Fruit fly (Drosophila melanogaster) whole organism, embryonic: Measurements from ENCODE around the gene CG42852.

Experiments used
- CG10147 ChIP-seq: fragments of 200-800 bp; sonication (Bioruptor generic); optimal IDR thresholded peaks from 2 replicates; lab custom pipeline; 2019; ENCODE audit warnings: missing biosample characterization, mild to moderate bottlenecking, missing genetic modification characterization, moderate library complexity
- CG10979 ChIP-seq: fragments of 200-800 bp; sonication (Bioruptor generic); optimal IDR thresholded peaks from 2 replicates; lab custom pipeline; 2018; ENCODE audit warnings: missing biosample characterization, mild to moderate bottlenecking, missing genetic modification characterization, moderate library complexity
- CG11398 ChIP-seq: fragments of 200-800 bp; sonication (Bioruptor generic); optimal IDR thresholded peaks from 2 replicates; lab custom pipeline; 2016; ENCODE audit warnings: missing biosample characterization, missing genetic modification characterization
- CG11560 ChIP-seq: fragments of 200-800 bp; sonication (Bioruptor generic); IDR thresholded peaks from 3 replicates; pipeline ENCODE4 v1.3.6; 2022; ENCODE audit warnings: missing biosample characterization, missing genetic modification characterization
- CG12071 ChIP-seq: fragments of 200-800 bp; sonication (Bioruptor generic); optimal IDR thresholded peaks from 3 replicates; lab custom pipeline; 2018; ENCODE audit warnings: missing biosample characterization, mild to moderate bottlenecking, missing genetic modification characterization
- CG12104 ChIP-seq: fragments of 200-800 bp; sonication (Bioruptor generic); optimal IDR thresholded peaks from 3 replicates; lab custom pipeline; 2016; ENCODE audit warnings: missing biosample characterization, missing genetic modification characterization
- CG12659 ChIP-seq: fragments of 200-800 bp; sonication (Bioruptor generic); optimal IDR thresholded peaks from 3 replicates; lab custom pipeline; 2017; ENCODE audit warnings: mild to moderate bottlenecking, missing biosample characterization, missing genetic modification reagents, missing genetic modification characterization
- CG13894 ChIP-seq: fragments of 200-800 bp; sonication (Bioruptor generic); optimal IDR thresholded peaks from 3 replicates; lab custom pipeline; 2018; ENCODE audit warnings: missing biosample characterization, mild to moderate bottlenecking, missing genetic modification characterization, moderate library complexity
- CG14441 ChIP-seq: fragments of 200-800 bp; sonication (Bioruptor generic); IDR thresholded peaks from 2 replicates; pipeline ENCODE4 v1.3.6; 2022; ENCODE audit warnings: missing biosample characterization, missing genetic modification characterization
- CG17186 ChIP-seq: fragments of 200-800 bp; sonication (Bioruptor generic); optimal IDR thresholded peaks from 3 replicates; lab custom pipeline; 2017; ENCODE audit warnings: missing biosample characterization, missing genetic modification reagents, missing genetic modification characterization
- CG17328 ChIP-seq: fragments of 200-800 bp; sonication (Bioruptor generic); IDR thresholded peaks from 2 replicates; pipeline ENCODE4 v1.3.6; 2022; ENCODE audit warnings: missing biosample characterization, missing genetic modification characterization
- CG1832 ChIP-seq: fragments of 200-800 bp; sonication (Bioruptor generic); optimal IDR thresholded peaks from 2 replicates; lab custom pipeline; 2017; ENCODE audit warnings: missing biosample characterization, mild to moderate bottlenecking, missing genetic modification characterization, inconsistent platforms
- CG2116 ChIP-seq: fragments of 200-800 bp; sonication (Bioruptor generic); optimal IDR thresholded peaks from 3 replicates; lab custom pipeline; 2018; ENCODE audit warnings: missing biosample characterization, mild to moderate bottlenecking, missing genetic modification characterization
- CG2678 ChIP-seq: fragments of 200-800 bp; sonication (Bioruptor generic); optimal IDR thresholded peaks from 3 replicates; lab custom pipeline; 2019; ENCODE audit warnings: missing biosample characterization, mild to moderate bottlenecking, missing genetic modification characterization, moderate library complexity
- CG34422 ChIP-seq: fragments of 200-800 bp; sonication (Bioruptor generic); IDR thresholded peaks from 3 replicates; pipeline ENCODE4 v1.3.6; 2022; ENCODE audit warnings: missing biosample characterization, missing genetic modification characterization
- CG3847 ChIP-seq: fragments of 200-800 bp; sonication (Bioruptor generic); IDR thresholded peaks from 2 replicates; pipeline ENCODE4 v1.3.6; 2022; ENCODE audit warnings: missing biosample characterization, missing genetic modification characterization
- CG4360 ChIP-seq: fragments of 200-800 bp; sonication (Bioruptor generic); IDR thresholded peaks from 2 replicates; pipeline ENCODE4 v1.3.6; 2022; ENCODE audit warnings: missing biosample characterization, missing genetic modification characterization
- CG6689 ChIP-seq: fragments of 200-800 bp; sonication (Bioruptor generic); IDR thresholded peaks from 2 replicates; pipeline ENCODE4 v1.3.6; 2022; ENCODE audit warnings: missing biosample characterization, missing genetic modification characterization
- CG8478 ChIP-seq: fragments of >200 bp; optimal IDR thresholded peaks from 2 replicates; lab custom pipeline; 2018
- CG9437 ChIP-seq: fragments of 200-800 bp; sonication (Bioruptor generic); optimal IDR thresholded peaks from 2 replicates; lab custom pipeline; 2018; ENCODE audit warnings: missing biosample characterization, mild to moderate bottlenecking, missing genetic modification characterization
- CG9609 ChIP-seq: fragments of 200-800 bp; sonication (Bioruptor generic); optimal IDR thresholded peaks from 3 replicates; lab custom pipeline; 2016; ENCODE audit warnings: missing biosample characterization, missing genetic modification characterization
- Doc2 ChIP-seq: fragments of 200-800 bp; sonication (Bioruptor generic); IDR thresholded peaks from 2 replicates; pipeline ENCODE4 v1.3.6; 2022; ENCODE audit warnings: missing biosample characterization, missing genetic modification characterization
- E2f2 ChIP-seq: fragments of 200-800 bp; sonication (Bioruptor generic); IDR thresholded peaks from 2 replicates; pipeline ENCODE4 v1.3.6; 2022; ENCODE audit warnings: missing biosample characterization, missing genetic modification characterization
- Gsc ChIP-seq: fragments of 200-800 bp; sonication (Bioruptor generic); IDR thresholded peaks from 2 replicates; pipeline ENCODE4 v1.3.6; 2022; ENCODE audit warnings: missing biosample characterization, missing genetic modification characterization
- Hr51 ChIP-seq, 2 experiments: fragments of 200-800 bp; sonication (Bioruptor generic); optimal IDR thresholded peaks; 2 replicates in 1 of 2; 3 replicates in 1 of 2; lab custom pipeline; 2016 to 2018; ENCODE audit warnings: missing biosample characterization in 2 of 2, missing genetic modification characterization in 2 of 2, mild to moderate bottlenecking in 1 of 2, moderate library complexity in 1 of 2
- Hr78 ChIP-seq, 2 experiments: fragments of 200-800 bp in 1 of 2; fragments of >200 bp in 1 of 2; sonication (Bioruptor generic) in 1 of 2; optimal IDR thresholded peaks; 2 replicates each; lab custom pipeline; 2017 to 2019; ENCODE audit warnings: missing biosample characterization in 2 of 2, missing genetic modification characterization in 2 of 2, mild to moderate bottlenecking in 1 of 2, moderate library complexity in 1 of 2
- MTF-1 ChIP-seq: fragments of 200-800 bp; sonication (Bioruptor generic); optimal IDR thresholded peaks from 2 replicates; lab custom pipeline; 2018; ENCODE audit warnings: missing biosample characterization, mild to moderate bottlenecking, missing genetic modification characterization, borderline replicate concordance
- PHDP ChIP-seq: fragments of 200-800 bp; sonication (Bioruptor generic); optimal IDR thresholded peaks from 3 replicates; lab custom pipeline; 2018; ENCODE audit warnings: missing biosample characterization, mild to moderate bottlenecking, missing genetic modification characterization, moderate library complexity
- Stat92E ChIP-seq, 3 experiments: fragments of >200 bp in 2 of 3; fragments of 200-800 bp in 1 of 3; sonication (Bioruptor generic) in 1 of 3; optimal IDR thresholded peaks; 2 replicates each; lab custom pipeline; 2017 to 2019; ENCODE audit warnings: missing biosample characterization in 3 of 3, missing genetic modification characterization in 3 of 3, mild to moderate bottlenecking in 1 of 3, moderate library complexity in 1 of 3
- Tbp ChIP-seq: fragments of >200 bp; optimal IDR thresholded peaks from 2 replicates; lab custom pipeline; 2018; ENCODE audit warnings: missing biosample characterization, missing genetic modification characterization
- Trl ChIP-seq, 3 experiments: fragments of >200 bp in 2 of 3; fragments of 200-800 bp in 1 of 3; sonication (Bioruptor generic) in 1 of 3; optimal IDR thresholded peaks; 2 replicates in 1 of 3; 3 replicates in 2 of 3; lab custom pipeline; 2016 to 2017; ENCODE audit warnings: missing biosample characterization in 1 of 3, missing genetic modification characterization in 1 of 3
- ac ChIP-seq: fragments of 200-800 bp; sonication (Bioruptor generic); optimal IDR thresholded peaks from 3 replicates; lab custom pipeline; 2017; ENCODE audit warnings: missing biosample characterization, mild to moderate bottlenecking, missing genetic modification characterization
- ap ChIP-seq: fragments of 200-800 bp; sonication (Bioruptor generic); IDR thresholded peaks from 2 replicates; pipeline ENCODE4 v1.3.6; 2022; ENCODE audit warnings: missing biosample characterization, missing genetic modification characterization
- bsh ChIP-seq, 2 experiments: fragments of 200-800 bp; sonication (Bioruptor generic); optimal IDR thresholded peaks; 2 replicates each; lab custom pipeline; 2017 to 2018; ENCODE audit warnings: mild to moderate bottlenecking in 2 of 2, missing biosample characterization in 2 of 2, missing genetic modification characterization in 2 of 2, moderate library complexity in 1 of 2
- chn ChIP-seq: fragments of 200-800 bp; sonication (Bioruptor generic); optimal IDR thresholded peaks from 2 replicates; lab custom pipeline; 2016; ENCODE audit warnings: missing biosample characterization, missing genetic modification characterization
- ftz-f1 ChIP-seq: fragments of 200-800 bp; sonication (Bioruptor generic); optimal IDR thresholded peaks from 2 replicates; lab custom pipeline; 2016; ENCODE audit warnings: missing biosample characterization, missing genetic modification characterization
- gem ChIP-seq: fragments of 200-800 bp; sonication (Bioruptor generic); optimal IDR thresholded peaks from 2 replicates; lab custom pipeline; 2019; ENCODE audit warnings: missing biosample characterization, mild to moderate bottlenecking, missing genetic modification characterization, moderate library complexity
- her ChIP-seq: fragments of 200-800 bp; sonication (Bioruptor generic); optimal IDR thresholded peaks from 2 replicates; lab custom pipeline; 2016; ENCODE audit warnings: missing biosample characterization, missing genetic modification characterization
- lbe ChIP-seq: fragments of 200-800 bp; sonication (Bioruptor generic); optimal IDR thresholded peaks from 2 replicates; lab custom pipeline; 2016; ENCODE audit warnings: missing biosample characterization, mild to moderate bottlenecking, missing genetic modification characterization
- oc ChIP-seq: fragments of 200-800 bp; sonication (Bioruptor generic); optimal IDR thresholded peaks from 2 replicates; lab custom pipeline; 2018; ENCODE audit warnings: missing biosample characterization, mild to moderate bottlenecking, missing genetic modification characterization, moderate library complexity
- odd ChIP-seq: fragments of 200-800 bp; sonication (Bioruptor generic); optimal IDR thresholded peaks from 2 replicates; lab custom pipeline; 2017; ENCODE audit warnings: missing biosample characterization, mild to moderate bottlenecking, missing genetic modification characterization
- onecut ChIP-seq: fragments of 200-800 bp; sonication (Bioruptor generic); IDR thresholded peaks from 2 replicates; pipeline ENCODE4 v1.3.6; 2022; ENCODE audit warnings: missing biosample characterization, missing genetic modification characterization
- otp ChIP-seq: fragments of 200-800 bp; sonication (Bioruptor generic); IDR thresholded peaks from 3 replicates; pipeline ENCODE4, ENCODE4 v1.3.6; 2022; ENCODE audit warnings: missing biosample characterization, missing genetic modification characterization
- pb ChIP-seq: fragments of 200-800 bp; sonication (Bioruptor generic); optimal IDR thresholded peaks from 3 replicates; lab custom pipeline; 2016; ENCODE audit warnings: missing biosample characterization, missing genetic modification characterization
- peb ChIP-seq: fragments of 200-800 bp; sonication (Bioruptor generic); IDR thresholded peaks from 2 replicates; pipeline ENCODE4 v1.3.6; 2022; ENCODE audit warnings: missing biosample characterization, missing genetic modification characterization
- pnt ChIP-seq: fragments of 200-800 bp; sonication (Bioruptor generic); optimal IDR thresholded peaks from 3 replicates; lab custom pipeline; 2016; ENCODE audit warnings: missing biosample characterization, missing genetic modification characterization
- pzg ChIP-seq: fragments of 200-800 bp; sonication (Bioruptor generic); optimal IDR thresholded peaks from 3 replicates; lab custom pipeline; 2018; ENCODE audit warnings: missing biosample characterization, mild to moderate bottlenecking, missing genetic modification characterization, moderate library complexity
- seq ChIP-seq: fragments of 200-800 bp; sonication (Bioruptor generic); IDR thresholded peaks from 2 replicates; pipeline ENCODE4 v1.3.6; 2022; ENCODE audit warnings: missing biosample characterization, missing genetic modification characterization
- tap ChIP-seq: fragments of 200-800 bp; optimal IDR thresholded peaks from 3 replicates; lab custom pipeline; 2019; ENCODE audit warnings: missing biosample characterization, mild to moderate bottlenecking, missing genetic modification characterization, moderate library complexity
- tna ChIP-seq: fragments of 200-800 bp; sonication (Bioruptor generic); IDR thresholded peaks from 2 replicates; pipeline ENCODE4 v1.3.6; 2022; ENCODE audit warnings: missing biosample characterization, missing genetic modification characterization; ENCODE audit not compliant: partially characterized antibody
- wor ChIP-seq: fragments of 200-800 bp; sonication (Bioruptor generic); IDR thresholded peaks from 2 replicates; pipeline ENCODE4 v1.3.6; 2022; ENCODE audit warnings: missing biosample characterization, missing genetic modification characterization

Gene CG42852

DNA sequence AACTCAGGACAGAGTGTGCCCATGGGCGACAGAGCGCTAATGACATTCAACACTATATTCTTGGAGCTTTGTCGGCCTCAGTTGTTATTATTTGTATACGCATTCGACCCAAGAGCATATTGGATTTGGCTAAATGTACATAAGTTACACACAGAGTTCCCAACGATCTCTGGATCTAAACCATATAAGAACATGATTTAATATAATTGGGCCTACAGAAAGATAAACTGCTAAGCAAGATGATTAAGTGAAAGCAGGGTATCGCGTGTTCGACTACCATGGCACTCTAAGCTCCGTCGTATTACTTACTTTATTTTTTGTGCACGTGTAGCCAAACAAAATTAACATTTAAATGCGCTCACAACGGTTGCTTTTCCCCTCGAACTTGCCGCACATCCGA lies 5.0 kb downstream of the CG42852 start (continued):
- TF ChIP-seq otp (GFP tag; lab: Robert Waterston, UW) = no peak
- TF ChIP-seq CG8478 = no peak
- TF ChIP-seq bsh (GFP tag; optimal IDR thresholded peaks at IDR 0.05; lab: Kevin White, UChicago) = peak in 1 of 2 experiments; percentile 81
- no peak for TF ChIP-seq CG9609 (GFP tag; lab: Kevin White, UChicago)
- no peak for TF ChIP-seq pzg (GFP tag; lab: Kevin White, UChicago)
- TF ChIP-seq her (GFP tag; lab: Kevin White, UChicago) = no peak
- no peak for TF ChIP-seq CG10147
- TF ChIP-seq CG4360 = no peak
- no peak for TF ChIP-seq seq
- no peak for TF ChIP-seq tna (GFP tag; lab: Robert Waterston, UW)
- TF ChIP-seq CG17328 (GFP tag; lab: Robert Waterston, UW) = no peak
- peak; percentile 18 for TF ChIP-seq CG12071 (GFP tag; lab: Kevin White, UChicago)
- TF ChIP-seq ac (GFP tag; lab: Kevin White, UChicago) = no peak
- no peak for TF ChIP-seq CG11398 (GFP tag; lab: Kevin White, UChicago)
- TF ChIP-seq CG14441 (GFP tag; lab: Robert Waterston, UW) = no peak
- TF ChIP-seq Tbp = no peak
- TF ChIP-seq tap (tag; lab: Kevin White, UChicago) = no peak
- TF ChIP-seq CG1832 (GFP tag; lab: Kevin White, UChicago) = no peak
- no peak for TF ChIP-seq lbe (GFP tag; lab: Kevin White, UChicago)
- no peak for TF ChIP-seq ftz-f1 (GFP tag; lab: Kevin White, UChicago)
- TF ChIP-seq onecut (GFP tag; lab: Robert Waterston, UW) = no peak
- peak in 1 of 2 experiments; percentile 11 for TF ChIP-seq Hr51 (GFP tag; optimal IDR thresholded peaks at IDR 0.05; lab: Kevin White, UChicago)
- TF ChIP-seq odd (GFP tag; lab: Kevin White, UChicago) = no peak
- no peak for TF ChIP-seq Doc2 (GFP tag; lab: Robert Waterston, UW)
- TF ChIP-seq CG6689 (GFP tag; lab: Robert Waterston, UW) = no peak
- TF ChIP-seq MTF-1 (GFP tag; lab: Kevin White, UChicago) = no peak
- TF ChIP-seq peb (GFP tag; lab: Robert Waterston, UW) = no peak
- TF ChIP-seq CG17186 (GFP tag; lab: Kevin White, UChicago) = no peak
- peak; percentile 51 for TF ChIP-seq oc (tag; lab: Kevin White, UChicago)
- TF ChIP-seq CG34422 (GFP tag; lab: Robert Waterston, UW) = no peak
- no peak for TF ChIP-seq Stat92E (GFP tag; optimal IDR thresholded peaks at IDR 0.05; lab: Kevin White, UChicago)
- peak; percentile 39 for TF ChIP-seq CG2678 (tag; lab: Kevin White, UChicago)
- no peak for TF ChIP-seq wor (GFP tag; lab: Robert Waterston, UW)
- no peak for TF ChIP-seq E2f2 (GFP tag; lab: Robert Waterston, UW)
- peak; percentile 0 for TF ChIP-seq CG12659 (GFP tag; lab: Kevin White, UChicago)
- TF ChIP-seq Gsc (GFP tag; lab: Robert Waterston, UW) = no peak
- TF ChIP-seq CG12104 = no peak
- no peak for TF ChIP-seq Hr78 (GFP tag; optimal IDR thresholded peaks at IDR 0.05; lab: Kevin White, UChicago)
- no peak for TF ChIP-seq ap (GFP tag; lab: Robert Waterston, UW)
- TF ChIP-seq chn (GFP tag; lab: Kevin White, UChicago) = peak; percentile 45
- no peak for TF ChIP-seq CG3847 (GFP tag; lab: Robert Waterston, UW)
- no peak for TF ChIP-seq CG11560
- TF ChIP-seq gem = peak; percentile 64
- peak; percentile 14 for TF ChIP-seq pb (GFP tag; lab: Kevin White, UChicago)
- TF ChIP-seq CG10979 (tag; lab: Kevin White, UChicago) = peak; percentile 59
- peak; percentile 45 for TF ChIP-seq PHDP (tag; lab: Kevin White, UChicago)
- TF ChIP-seq Trl (optimal IDR thresholded peaks at IDR 0.05; lab: Kevin White, UChicago) = no peak
- TF ChIP-seq Trl (GFP tag; optimal IDR thresholded peaks at IDR 0.05; lab: Kevin White, UChicago) = no peak
- peak; percentile 13 for TF ChIP-seq CG13894
- no peak for TF ChIP-seq CG9437 (GFP tag; lab: Kevin White, UChicago)
- TF ChIP-seq CG2116 (GFP tag; lab: Kevin White, UChicago) = no peak
- TF ChIP-seq pnt (GFP tag; lab: Kevin White, UChicago) = peak; percentile 27
